Worm (Caenorhabditis elegans): ENCODE data around the gene mlt-3.

Gene mlt-3

DNA sequence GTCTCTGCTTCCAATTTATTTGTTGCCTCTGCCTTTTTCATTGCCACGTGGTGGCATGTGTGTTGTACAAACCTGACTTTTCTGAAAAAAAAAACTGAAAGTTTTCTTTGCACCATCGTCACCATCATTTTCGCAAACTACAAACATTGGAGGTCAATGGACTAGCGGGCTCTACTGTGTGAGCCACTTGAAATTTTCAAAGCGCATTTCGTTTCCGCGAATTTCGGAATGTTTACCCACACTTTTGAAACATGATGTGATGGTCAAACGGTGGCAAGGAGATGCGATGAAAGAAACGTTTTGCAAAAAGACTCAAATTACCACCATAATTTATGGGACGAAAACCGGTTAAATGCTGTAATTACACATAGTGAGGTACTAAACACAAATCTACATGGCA, 19.0 kb downstream of the mlt-3 start:
- TF ChIP-seq ham-2 (GFP tag; optimal IDR thresholded peaks at IDR 0.05) (no peak), ceh-39 (tag; optimal IDR thresholded peaks at IDR 0.05) (no peak), hlh-1 (tag; optimal IDR thresholded peaks at IDR 0.05) (no peak), nhr-12 (tag; optimal IDR thresholded peaks at IDR 0.05) (no peak), drap-1 (GFP tag; optimal IDR thresholded peaks at IDR 0.05) (no peak), lin-13 (tag; optimal IDR thresholded peaks at IDR 0.05) (no peak), unc-120 (tag; optimal IDR thresholded peaks at IDR 0.05; ENCODE audit: poor library complexity, severe bottlenecking) (no peak), M03D4.4 (tag; optimal IDR thresholded peaks at IDR 0.05) (no peak), lsy-2 (tag; optimal IDR thresholded peaks at IDR 0.05) (no peak)

DNA sequence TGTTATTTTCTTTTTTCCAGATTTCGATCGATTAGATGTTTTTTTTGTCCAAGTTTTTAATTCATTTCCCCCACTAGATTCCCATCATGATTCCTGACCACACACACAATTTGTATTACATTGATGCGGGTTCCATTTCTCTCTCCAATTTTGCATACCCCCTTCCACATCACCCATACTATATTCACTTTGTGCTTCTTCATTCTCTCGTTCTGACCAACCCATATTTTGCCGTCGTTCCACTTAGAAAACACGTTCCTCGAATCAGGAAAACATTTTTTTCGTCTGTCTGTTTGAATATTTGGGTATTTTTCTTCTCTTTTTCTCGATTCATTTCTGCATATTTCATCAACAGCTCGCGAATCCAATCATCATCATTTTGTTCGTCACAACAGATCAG, 19.5 kb downstream of the mlt-3 start:
- TF ChIP-seq nhr-12 (tag; optimal IDR thresholded peaks at IDR 0.05): no peak
- no peak for TF ChIP-seq nhr-76 (tag; optimal IDR thresholded peaks at IDR 0.05)
- TF ChIP-seq ceh-43 (GFP tag; optimal IDR thresholded peaks at IDR 0.05): no peak
- no peak for TF ChIP-seq unc-62 (GFP tag; optimal IDR thresholded peaks at IDR 0.05)
- TF ChIP-seq mep-1 (tag; optimal IDR thresholded peaks at IDR 0.05): no peak
- TF ChIP-seq mls-2 (tag; optimal IDR thresholded peaks at IDR 0.05): no peak
- no peak for TF ChIP-seq ztf-11 (tag; optimal IDR thresholded peaks at IDR 0.05)
- no peak for TF ChIP-seq cnd-1 (tag; optimal IDR thresholded peaks at IDR 0.05)
- TF ChIP-seq nhr-237 (tag; optimal IDR thresholded peaks at IDR 0.05): no peak
- no peak for TF ChIP-seq hlh-1 (tag; optimal IDR thresholded peaks at IDR 0.05)
- TF ChIP-seq elt-3 (tag; optimal IDR thresholded peaks at IDR 0.05): no peak
- TF ChIP-seq unc-120 (tag; optimal IDR thresholded peaks at IDR 0.05; ENCODE audit: poor library complexity, severe bottlenecking): no peak
- TF ChIP-seq sem-2 (GFP tag; optimal IDR thresholded peaks at IDR 0.05): no peak
- TF ChIP-seq blmp-1 (tag; optimal IDR thresholded peaks at IDR 0.05): no peak
- TF ChIP-seq ham-2 (GFP tag; optimal IDR thresholded peaks at IDR 0.05): no peak
- TF ChIP-seq nhr-2 (tag; optimal IDR thresholded peaks at IDR 0.05): no peak
- TF ChIP-seq lin-32 (GFP tag; optimal IDR thresholded peaks at IDR 0.05): no peak
- no peak for TF ChIP-seq ces-1 (GFP tag; optimal IDR thresholded peaks at IDR 0.05)

DNA sequence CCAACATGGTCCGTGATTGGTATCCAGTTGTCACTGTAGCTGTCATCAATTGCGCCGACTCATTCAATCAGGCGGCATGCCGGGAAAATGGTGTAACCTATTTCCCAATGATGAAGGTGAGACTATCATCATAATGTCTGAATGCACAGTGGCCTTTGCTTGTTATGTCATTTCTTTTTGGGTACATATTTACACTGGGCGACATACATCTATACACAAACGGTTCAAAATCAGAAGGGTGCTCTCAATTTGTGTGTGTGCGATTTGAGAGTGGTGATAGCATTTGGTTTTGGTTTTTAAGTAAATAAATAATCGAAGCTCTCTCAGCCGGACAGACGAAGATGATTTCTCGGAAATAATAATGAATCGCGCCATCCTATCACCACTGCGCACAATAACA, 22.9 kb downstream of the mlt-3 start:
- TF ChIP-seq sptf-1 (tag; optimal IDR thresholded peaks at IDR 0.05): no peak
- TF ChIP-seq snpc-4 (tag; optimal IDR thresholded peaks at IDR 0.05): no peak
- no peak for TF ChIP-seq nhr-76 (tag; optimal IDR thresholded peaks at IDR 0.05)
- no peak for TF ChIP-seq cnd-1 (tag; optimal IDR thresholded peaks at IDR 0.05)
- no peak for TF ChIP-seq elt-3 (tag; optimal IDR thresholded peaks at IDR 0.05)
- TF ChIP-seq nhr-12 (tag; optimal IDR thresholded peaks at IDR 0.05): no peak
- TF ChIP-seq ceh-83 (GFP tag; optimal IDR thresholded peaks at IDR 0.05): no peak
- no peak for TF ChIP-seq lsy-2 (tag; optimal IDR thresholded peaks at IDR 0.05)
- no peak for TF ChIP-seq ztf-11 (tag; optimal IDR thresholded peaks at IDR 0.05)
- no peak for TF ChIP-seq zip-8 (tag; optimal IDR thresholded peaks at IDR 0.05)
- TF ChIP-seq mab-5 (tag; optimal IDR thresholded peaks at IDR 0.05): no peak
- TF ChIP-seq ceh-43 (GFP tag; optimal IDR thresholded peaks at IDR 0.05): no peak
- no peak for TF ChIP-seq ceh-39 (tag; optimal IDR thresholded peaks at IDR 0.05)
- no peak for TF ChIP-seq sem-2 (GFP tag; optimal IDR thresholded peaks at IDR 0.05)
- TF ChIP-seq M03D4.4 (tag; optimal IDR thresholded peaks at IDR 0.05): no peak
- TF ChIP-seq drap-1 (GFP tag; optimal IDR thresholded peaks at IDR 0.05): no peak

DNA sequence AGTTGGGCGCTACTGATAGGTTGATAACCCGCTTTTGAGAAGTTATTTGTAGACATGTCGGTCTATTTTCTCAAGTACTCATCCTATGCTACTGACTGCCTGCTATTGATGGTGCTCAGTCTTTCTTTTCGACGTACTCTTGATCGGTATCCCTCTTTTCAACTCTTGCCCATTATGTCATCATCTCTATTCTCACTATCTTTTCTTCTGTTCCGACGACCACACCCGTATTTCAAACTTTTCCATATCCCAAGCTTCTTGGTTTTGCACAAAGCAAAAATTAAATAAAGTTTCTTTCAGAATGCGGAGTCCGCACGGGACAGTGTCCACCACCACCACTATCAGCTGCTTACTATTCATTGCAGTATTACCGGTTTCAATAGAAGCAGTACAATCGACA, 24.0 kb downstream of the mlt-3 start, which contains the start of gene F35G2.1:
Gene F35G2.1, plus strand, starts transcription at position 301 of the 400 bp plus-strand sequence.
- TF ChIP-seq elt-3 (tag; optimal IDR thresholded peaks at IDR 0.05) (no peak), bed-3 (GFP tag; optimal IDR thresholded peaks at IDR 0.05) (no peak), nhr-28 (tag; optimal IDR thresholded peaks at IDR 0.05) (no peak), lsy-2 (tag; optimal IDR thresholded peaks at IDR 0.05) (no peak), M03D4.4 (tag; optimal IDR thresholded peaks at IDR 0.05) (no peak), mab-5 (tag; optimal IDR thresholded peaks at IDR 0.05) (no peak), ham-2 (GFP tag; optimal IDR thresholded peaks at IDR 0.05) (no peak), elt-1 (tag; optimal IDR thresholded peaks at IDR 0.05; ENCODE audit: borderline replicate concordance, insufficient read depth) (no peak), unc-120 (tag; optimal IDR thresholded peaks at IDR 0.05; ENCODE audit: poor library complexity, severe bottlenecking) (no peak), nhr-237 (tag; optimal IDR thresholded peaks at IDR 0.05) (no peak), nhr-76 (tag; optimal IDR thresholded peaks at IDR 0.05) (no peak), sptf-1 (tag; optimal IDR thresholded peaks at IDR 0.05) (no peak), unc-62 (GFP tag; optimal IDR thresholded peaks at IDR 0.05) (no peak), lin-32 (GFP tag; optimal IDR thresholded peaks at IDR 0.05) (no peak), nhr-2 (tag; optimal IDR thresholded peaks at IDR 0.05) (no peak), sem-2 (GFP tag; optimal IDR thresholded peaks at IDR 0.05) (no peak), mep-1 (tag; optimal IDR thresholded peaks at IDR 0.05) (no peak), ceh-39 (tag; optimal IDR thresholded peaks at IDR 0.05) (no peak), ceh-43 (GFP tag; optimal IDR thresholded peaks at IDR 0.05) (no peak)

DNA sequence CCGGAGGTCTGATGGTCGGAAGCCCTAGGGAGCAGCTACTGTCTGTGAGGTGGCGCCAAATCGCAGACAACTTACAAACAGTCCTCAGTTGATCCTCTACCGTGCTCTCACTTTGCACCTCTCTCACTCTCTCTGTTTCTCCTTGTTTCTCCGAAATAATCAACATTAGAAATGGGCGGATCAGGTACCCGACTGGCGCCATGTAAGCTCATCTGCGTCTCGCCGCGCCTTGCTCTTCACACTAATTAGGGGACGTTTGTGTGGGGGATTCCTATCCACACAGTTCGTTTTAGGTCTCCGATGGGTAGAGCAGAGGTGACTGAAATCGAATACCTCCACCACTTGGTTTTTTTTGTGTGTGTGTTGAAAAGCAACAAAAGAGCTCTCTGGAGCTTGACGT, 24.9 kb downstream of the mlt-3 start:
- TF ChIP-seq sptf-1 (tag; optimal IDR thresholded peaks at IDR 0.05): no peak
- no peak for TF ChIP-seq ham-2 (GFP tag; optimal IDR thresholded peaks at IDR 0.05)
- no peak for TF ChIP-seq ceh-83 (GFP tag; optimal IDR thresholded peaks at IDR 0.05)
- TF ChIP-seq unc-120 (tag; optimal IDR thresholded peaks at IDR 0.05; ENCODE audit: poor library complexity, severe bottlenecking): no peak
- TF ChIP-seq nhr-12 (tag; optimal IDR thresholded peaks at IDR 0.05): no peak
- no peak for TF ChIP-seq elt-3 (tag; optimal IDR thresholded peaks at IDR 0.05)
- no peak for TF ChIP-seq unc-39 (tag; optimal IDR thresholded peaks at IDR 0.05)
- no peak for TF ChIP-seq sem-2 (GFP tag; optimal IDR thresholded peaks at IDR 0.05)
- no peak for TF ChIP-seq nhr-28 (tag; optimal IDR thresholded peaks at IDR 0.05)
- TF ChIP-seq blmp-1 (tag; optimal IDR thresholded peaks at IDR 0.05): no peak
- TF ChIP-seq cnd-1 (tag; optimal IDR thresholded peaks at IDR 0.05): no peak
- TF ChIP-seq lin-32 (GFP tag; optimal IDR thresholded peaks at IDR 0.05): no peak
- TF ChIP-seq ztf-11 (tag; optimal IDR thresholded peaks at IDR 0.05): no peak
- no peak for TF ChIP-seq mep-1 (tag; optimal IDR thresholded peaks at IDR 0.05)
- TF ChIP-seq elt-1 (tag; optimal IDR thresholded peaks at IDR 0.05; ENCODE audit: borderline replicate concordance, insufficient read depth): no peak
- no peak for TF ChIP-seq nhr-237 (tag; optimal IDR thresholded peaks at IDR 0.05)
- TF ChIP-seq lin-13 (tag; optimal IDR thresholded peaks at IDR 0.05): no peak
- no peak for TF ChIP-seq flh-1 (GFP tag; optimal IDR thresholded peaks at IDR 0.05)
- TF ChIP-seq mls-2 (tag; optimal IDR thresholded peaks at IDR 0.05): no peak

Data from whole organism, mixed stage, embryonic.